Fruit fly (Drosophila melanogaster) whole organism, embryonic: Measurements from ENCODE around the gene mwh.

Source experiments
- ATbp ChIP-seq: fragments of 200-800 bp; sonication (Bioruptor generic); optimal IDR thresholded peaks from 2 replicates; lab custom pipeline; 2017; ENCODE audit warnings: missing biosample characterization, mild to moderate bottlenecking, missing genetic modification characterization, missing genetic modification reagents
- CG10209 ChIP-seq: fragments of 200-800 bp; sonication (Bioruptor generic); optimal IDR thresholded peaks from 3 replicates; lab custom pipeline; 2017; ENCODE audit warnings: missing biosample characterization, mild to moderate bottlenecking, missing genetic modification characterization, missing genetic modification reagents
- CG10366 ChIP-seq: fragments of 200-800 bp; sonication (Bioruptor generic); IDR thresholded peaks from 2 replicates; pipeline ENCODE4 v1.3.6; 2022; ENCODE audit warnings: missing biosample characterization, missing genetic modification characterization
- CG10543 ChIP-seq: fragments of 200-800 bp; sonication (Bioruptor generic); optimal IDR thresholded peaks from 3 replicates; lab custom pipeline; 2017; ENCODE audit warnings: missing biosample characterization, mild to moderate bottlenecking, missing genetic modification characterization, moderate library complexity
- CG11398 ChIP-seq: fragments of 200-800 bp; sonication (Bioruptor generic); optimal IDR thresholded peaks from 2 replicates; lab custom pipeline; 2016; ENCODE audit warnings: missing biosample characterization, missing genetic modification characterization
- CG11504 ChIP-seq: fragments of 200-800 bp; sonication (Bioruptor generic); optimal IDR thresholded peaks from 3 replicates; lab custom pipeline; 2019; ENCODE audit warnings: missing biosample characterization, mild to moderate bottlenecking, missing genetic modification characterization, moderate library complexity
- CG14710 ChIP-seq: fragments of 200-800 bp; sonication (Bioruptor generic); optimal IDR thresholded peaks from 3 replicates; lab custom pipeline; 2019; ENCODE audit warnings: missing biosample characterization, mild to moderate bottlenecking, missing genetic modification characterization, moderate library complexity
- CG15479 ChIP-seq: fragments of 200-800 bp; sonication (Bioruptor generic); optimal IDR thresholded peaks from 3 replicates; lab custom pipeline; 2019; ENCODE audit warnings: missing biosample characterization, mild to moderate bottlenecking, missing genetic modification characterization, moderate library complexity
- CG15601 ChIP-seq: fragments of 200-800 bp; sonication (Bioruptor generic); optimal IDR thresholded peaks from 3 replicates; lab custom pipeline; 2019; ENCODE audit warnings: missing biosample characterization, mild to moderate bottlenecking, missing genetic modification characterization, moderate library complexity
- CG17568 ChIP-seq: fragments of 200-800 bp; sonication (Bioruptor generic); optimal IDR thresholded peaks from 2 replicates; lab custom pipeline; 2018; ENCODE audit warnings: missing biosample characterization, mild to moderate bottlenecking, missing genetic modification characterization, moderate library complexity
- CG17912 ChIP-seq: fragments of 200-800 bp; sonication (Bioruptor generic); optimal IDR thresholded peaks from 2 replicates; lab custom pipeline; 2018; ENCODE audit warnings: missing biosample characterization, mild to moderate bottlenecking, missing genetic modification characterization
- CG2678 ChIP-seq: fragments of 200-800 bp; sonication (Bioruptor generic); optimal IDR thresholded peaks from 3 replicates; lab custom pipeline; 2019; ENCODE audit warnings: missing biosample characterization, mild to moderate bottlenecking, missing genetic modification characterization, moderate library complexity
- CG31441 ChIP-seq: fragments of 200-800 bp; sonication (Bioruptor generic); IDR thresholded peaks from 2 replicates; pipeline ENCODE4 v1.3.6; 2022; ENCODE audit warnings: missing biosample characterization, missing genetic modification characterization
- CG33557 ChIP-seq: fragments of 200-800 bp; sonication (Bioruptor generic); optimal IDR thresholded peaks from 2 replicates; lab custom pipeline; 2019; ENCODE audit warnings: missing biosample characterization, mild to moderate bottlenecking, missing genetic modification characterization, moderate library complexity
- CG3407 ChIP-seq: fragments of 200-800 bp; sonication (Bioruptor generic); optimal IDR thresholded peaks from 2 replicates; lab custom pipeline; 2018; ENCODE audit warnings: missing biosample characterization, mild to moderate bottlenecking, missing genetic modification characterization
- CG4854 ChIP-seq: fragments of 200-800 bp; sonication (Bioruptor generic); optimal IDR thresholded peaks from 2 replicates; lab custom pipeline; 2016; ENCODE audit warnings: missing biosample characterization, missing genetic modification characterization, inconsistent platforms
- CG6689 ChIP-seq: fragments of 200-800 bp; sonication (Bioruptor generic); IDR thresholded peaks from 2 replicates; pipeline ENCODE4 v1.3.6; 2022; ENCODE audit warnings: missing biosample characterization, missing genetic modification characterization
- CG6813 ChIP-seq: fragments of 200-800 bp; sonication (Bioruptor generic); optimal IDR thresholded peaks from 2 replicates; lab custom pipeline; 2017; ENCODE audit warnings: missing biosample characterization, missing genetic modification characterization, mild to moderate bottlenecking, moderate library complexity, missing genetic modification reagents
- CG6854 ChIP-seq: fragments of 200-800 bp; sonication (Bioruptor generic); optimal IDR thresholded peaks from 3 replicates; lab custom pipeline; 2017; ENCODE audit warnings: missing biosample characterization, mild to moderate bottlenecking, missing genetic modification characterization
- CG9932 ChIP-seq: fragments of 200-800 bp; sonication (Bioruptor generic); IDR thresholded peaks from 2 replicates; pipeline ENCODE4 v1.3.6; 2022; ENCODE audit warnings: missing biosample characterization, missing genetic modification characterization
- Elba2 ChIP-seq: fragments of 200-800 bp; sonication (Bioruptor generic); optimal IDR thresholded peaks from 3 replicates; lab custom pipeline; 2016; ENCODE audit warnings: missing biosample characterization, missing genetic modification characterization
- GATAe ChIP-seq: fragments of 200-800 bp; sonication (Bioruptor generic); conservative IDR thresholded peaks from 2 replicates; pipeline ENCODE4 v1.3.6; 2022; ENCODE audit warnings: missing biosample characterization, missing genetic modification characterization
- Gsc ChIP-seq: fragments of 200-800 bp; sonication (Bioruptor generic); IDR thresholded peaks from 2 replicates; pipeline ENCODE4 v1.3.6; 2022; ENCODE audit warnings: missing biosample characterization, missing genetic modification characterization
- Lpt ChIP-seq: fragments of >200 bp; optimal IDR thresholded peaks from 2 replicates; lab custom pipeline; 2018; ENCODE audit warnings: missing biosample characterization, missing genetic modification characterization
- Mad ChIP-seq: fragments of 200-800 bp; sonication (Bioruptor generic); optimal IDR thresholded peaks from 2 replicates; lab custom pipeline; 2016; ENCODE audit warnings: missing biosample characterization, missing genetic modification characterization
- Med ChIP-seq: fragments of 200-800 bp; sonication (Bioruptor generic); peaks from one replicate; lab custom pipeline; 2016; ENCODE audit warnings: missing biosample characterization, missing genetic modification characterization, mild to moderate bottlenecking, inconsistent platforms, moderate library complexity
- Pdp1 ChIP-seq, 2 experiments: fragments of 200-800 bp; sonication (Bioruptor generic); optimal IDR thresholded peaks; 3 replicates each; lab custom pipeline; 2016; ENCODE audit warnings: missing biosample characterization in 2 of 2, missing genetic modification characterization in 2 of 2, mild to moderate bottlenecking in 1 of 2, moderate library complexity in 1 of 2
- Six4 ChIP-seq: fragments of 200-800 bp; sonication (Bioruptor generic); optimal IDR thresholded peaks from 2 replicates; lab custom pipeline; 2016; ENCODE audit warnings: missing biosample characterization, missing genetic modification characterization
- Sox102F ChIP-seq: fragments of 200-800 bp; sonication (Bioruptor generic); optimal IDR thresholded peaks from 2 replicates; lab custom pipeline; 2018; ENCODE audit warnings: missing biosample characterization, mild to moderate bottlenecking, missing genetic modification characterization, moderate library complexity
- aop ChIP-seq: fragments of 200-800 bp; sonication (Bioruptor generic); IDR thresholded peaks from 2 replicates; pipeline ENCODE4 v1.3.6; 2022; ENCODE audit warnings: missing biosample characterization, missing genetic modification characterization
- cas ChIP-seq: fragments of 200-800 bp; sonication (Bioruptor generic); IDR thresholded peaks from 2 replicates; pipeline ENCODE4 v1.3.6; 2022; ENCODE audit warnings: missing biosample characterization, missing genetic modification characterization
- chinmo ChIP-seq: fragments of 200-800 bp; sonication (Bioruptor generic); IDR thresholded peaks from 4 replicates; pipeline ENCODE4 v1.3.6; 2022; ENCODE audit warnings: missing biosample characterization, missing genetic modification characterization; ENCODE audit not compliant: partially characterized antibody
- emc ChIP-seq: fragments of 200-800 bp; sonication (Bioruptor generic); optimal IDR thresholded peaks from 2 replicates; lab custom pipeline; 2016; ENCODE audit warnings: missing biosample characterization, missing genetic modification characterization
- ems ChIP-seq: fragments of 200-800 bp; sonication (Bioruptor generic); optimal IDR thresholded peaks from 3 replicates; lab custom pipeline; 2016; ENCODE audit warnings: missing biosample characterization, missing genetic modification characterization
- gcm ChIP-seq: fragments of 200-800 bp; sonication (Bioruptor generic); optimal IDR thresholded peaks from 2 replicates; lab custom pipeline; 2019; ENCODE audit warnings: missing biosample characterization, mild to moderate bottlenecking, missing genetic modification characterization, moderate library complexity
- grn ChIP-seq: fragments of 200-800 bp; sonication (Bioruptor generic); optimal IDR thresholded peaks from 3 replicates; lab custom pipeline; 2017; ENCODE audit warnings: missing biosample characterization, missing genetic modification characterization
- hb ChIP-seq: fragments of 200-800 bp; sonication (Bioruptor generic); IDR thresholded peaks from 3 replicates; pipeline ENCODE4 v1.3.6; 2022; ENCODE audit warnings: missing biosample characterization, missing genetic modification characterization; ENCODE audit not compliant: partially characterized antibody
- lov ChIP-seq, 2 experiments: fragments of 200-800 bp in 1 of 2; fragments of >200 bp in 1 of 2; sonication (Bioruptor generic) in 1 of 2; IDR thresholded peaks in 1 of 2; optimal IDR thresholded peaks in 1 of 2; 2 replicates in 1 of 2; 3 replicates in 1 of 2; pipeline versions ENCODE4 v1.3.6 to Lab custom; 2017 to 2022; ENCODE audit warnings: missing biosample characterization in 1 of 2, missing genetic modification characterization in 1 of 2
- mam ChIP-seq: fragments of 200-800 bp; sonication (Bioruptor generic); optimal IDR thresholded peaks from 3 replicates; lab custom pipeline; 2016; ENCODE audit warnings: missing biosample characterization, missing genetic modification characterization
- pita ChIP-seq: fragments of 200-800 bp; sonication (Bioruptor generic); optimal IDR thresholded peaks from 2 replicates; lab custom pipeline; 2017; ENCODE audit warnings: missing biosample characterization, mild to moderate bottlenecking, missing genetic modification characterization
- pros ChIP-seq: fragments of 200-800 bp; sonication (Bioruptor generic); optimal IDR thresholded peaks from 3 replicates; lab custom pipeline; 2019; ENCODE audit warnings: missing biosample characterization, mild to moderate bottlenecking, missing genetic modification characterization, moderate library complexity
- psq ChIP-seq: fragments of 200-800 bp; sonication (Bioruptor generic); optimal IDR thresholded peaks from 2 replicates; lab custom pipeline; 2017; ENCODE audit warnings: missing biosample characterization, missing genetic modification characterization
- sens ChIP-seq: fragments of 200-800 bp; sonication (Bioruptor generic); peaks from one replicate; lab custom pipeline; 2016; ENCODE audit warnings: missing biosample characterization, missing genetic modification characterization
- slou ChIP-seq: fragments of 200-800 bp; sonication (Bioruptor generic); optimal IDR thresholded peaks from 3 replicates; lab custom pipeline; 2016; ENCODE audit warnings: missing biosample characterization, missing genetic modification characterization
- twi ChIP-seq: fragments of 200-800 bp; optimal IDR thresholded peaks from 2 replicates; lab custom pipeline; 2019; ENCODE audit warnings: missing biosample characterization, mild to moderate bottlenecking, missing genetic modification characterization, moderate library complexity
- zen ChIP-seq: fragments of 200-800 bp; sonication (Bioruptor generic); optimal IDR thresholded peaks from 3 replicates; lab custom pipeline; 2018; ENCODE audit warnings: missing biosample characterization, mild to moderate bottlenecking, missing genetic modification characterization, moderate library complexity
- zfh1 ChIP-seq: fragments of 200-800 bp; sonication (Bioruptor generic); IDR thresholded peaks from 3 replicates; pipeline ENCODE4 v1.3.6; 2022; ENCODE audit warnings: missing biosample characterization, missing genetic modification characterization

mwh gene

DNA sequence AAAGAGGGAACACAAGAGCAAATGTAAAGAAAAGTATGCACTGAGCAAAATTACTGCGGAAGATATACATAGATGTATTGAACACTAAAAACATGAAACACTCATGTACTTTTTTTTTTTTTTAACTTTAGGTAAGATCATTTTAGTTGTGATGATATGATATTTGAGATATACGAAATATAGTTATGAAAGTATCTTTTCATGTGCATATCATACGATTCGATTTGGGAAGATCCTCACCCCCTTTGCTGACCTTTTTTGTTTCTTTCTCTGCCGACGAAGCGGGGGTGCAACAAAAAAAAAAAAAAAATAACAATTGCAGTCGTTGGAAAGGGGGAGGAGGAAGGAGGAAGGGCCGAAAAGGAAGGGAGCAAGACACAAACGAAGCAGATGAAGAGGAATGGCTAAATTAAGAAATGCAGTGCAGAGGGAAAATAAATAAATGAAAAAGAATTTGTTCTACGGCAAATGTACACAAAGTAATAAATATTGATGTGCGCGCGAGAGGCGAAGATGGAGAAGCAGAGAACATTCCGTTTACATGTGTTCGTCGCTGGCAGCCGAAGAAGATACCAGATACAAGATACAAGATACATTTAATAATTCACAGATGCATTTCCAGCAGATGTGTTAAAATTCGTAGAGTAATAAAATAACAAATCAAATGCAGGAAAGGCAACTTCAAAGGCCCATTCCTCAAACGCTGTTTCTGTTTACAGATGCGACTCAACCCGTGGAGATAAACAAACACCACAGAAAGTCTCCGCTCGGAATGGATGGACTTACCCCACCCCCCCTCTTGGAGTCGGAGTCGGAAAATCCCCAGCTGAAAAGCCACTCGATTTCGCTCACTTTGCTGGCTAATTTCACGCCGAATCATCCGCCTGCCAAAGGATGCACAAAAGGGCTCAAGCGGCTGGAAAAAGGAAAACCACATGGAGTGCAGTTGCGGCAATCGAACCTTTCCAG is 33.4 kb upstream of the mwh start (continued):
- TF ChIP-seq aop (GFP tag; lab: Robert Waterston, UW) (no peak), CG6854 (GFP tag; lab: Kevin White, UChicago) (no peak), CG15601 (tag; lab: Kevin White, UChicago) (peak; percentile 48), GATAe (GFP tag; lab: Robert Waterston, UW) (no peak), ems (no peak), CG31441 (GFP tag; lab: Robert Waterston, UW) (peak; percentile 49; the same call in 1 of the 2 replicates), zfh1 (peak; percentile 73), chinmo (GFP tag; lab: Robert Waterston, UW) (no peak), cas (GFP tag; lab: Robert Waterston, UW) (no peak), emc (no peak), CG11398 (no peak), CG9932 (no peak), Elba2 (no peak), slou (no peak), CG10209 (GFP tag; lab: Kevin White, UChicago) (no peak), pita (GFP tag; lab: Kevin White, UChicago) (no peak), CG6689 (GFP tag; lab: Robert Waterston, UW) (peak; percentile 33)

- TF ChIP-seq pros (GFP tag; lab: Kevin White, UChicago) (peak; percentile 17), grn (GFP tag; lab: Kevin White, UChicago) (peak; percentile 18), Pdp1 (GFP tag; optimal IDR thresholded peaks at IDR 0.05; lab: Kevin White, UChicago) (peak in 1 of 2 experiments; percentile 36), CG11504 (tag; lab: Kevin White, UChicago) (peak; percentile 13), CG2678 (peak; percentile 20), Sox102F (GFP tag; lab: Kevin White, UChicago) (peak; percentile 6), hb (GFP tag; lab: Robert Waterston, UW) (no peak), mam (GFP tag; lab: Kevin White, UChicago) (no peak), Mad (GFP tag; lab: Kevin White, UChicago) (no peak), CG10366 (no peak), Med (peak; percentile 32), CG33557 (GFP tag; lab: Kevin White, UChicago) (peak; percentile 17), Six4 (no peak), Gsc (GFP tag; lab: Robert Waterston, UW) (no peak), CG3407 (peak; percentile 28), sens (GFP tag; lab: Kevin White, UChicago) (peak; percentile 66), lov (optimal IDR thresholded peaks at IDR 0.05; lab: Kevin White, UChicago) (no peak), lov (GFP tag; IDR thresholded peaks at IDR 0.05; lab: Robert Waterston, UW) (no peak), Lpt (GFP tag; lab: Kevin White, UChicago) (no peak), gcm (GFP tag; lab: Kevin White, UChicago) (peak; percentile 4), ATbp (peak; percentile 21), CG4854 (GFP tag; lab: Kevin White, UChicago) (no peak), CG6813 (GFP tag; lab: Kevin White, UChicago) (peak; percentile 4), twi (tag; lab: Kevin White, UChicago) (peak; percentile 27), CG17912 (GFP tag; lab: Kevin White, UChicago) (no peak), CG15479 (peak; percentile 13), zen (tag; lab: Kevin White, UChicago) (peak; percentile 11), psq (no peak), CG10543 (peak; percentile 14), CG17568 (peak; percentile 17), CG14710 (tag; lab: Kevin White, UChicago) (no peak)
- TF ChIP-seq, all 482 proteins: peak for 18
Measured at dm6 chr3L:1168445-1168844, 32.1 kb upstream of the mwh start.
